Worm (Caenorhabditis elegans): ENCODE measurements around the gene gmeb-2.

DNA sequence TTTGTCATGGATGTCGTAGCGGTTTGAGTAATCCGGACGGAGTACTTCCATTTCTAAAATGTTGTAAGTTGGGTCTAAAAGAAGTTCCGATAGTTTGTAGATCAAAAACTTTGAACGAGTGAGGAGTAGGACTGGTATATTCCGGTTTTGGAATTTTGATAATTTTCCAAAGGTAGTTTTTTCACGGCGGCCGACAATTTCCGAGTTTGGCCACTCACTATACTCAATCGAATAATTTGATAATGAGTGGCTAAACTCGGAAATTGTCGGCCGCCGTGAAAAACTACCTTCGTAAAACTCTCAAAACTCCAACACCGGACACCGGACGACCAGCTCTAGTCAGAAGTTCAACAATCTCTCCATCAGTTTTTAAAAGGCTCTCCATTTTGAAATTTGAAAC is 34.6 kb upstream of the gmeb-2 start:
- TF ChIP-seq nhr-90 (tag; optimal IDR thresholded peaks at IDR 0.05) (no peak), mcd-1 (GFP tag; IDR thresholded peaks at IDR 0.05) (no peak), hrde-1 (tag; optimal IDR thresholded peaks at IDR 0.05; ENCODE audit: borderline replicate concordance) (no peak), F57A8.1 (GFP tag; optimal IDR thresholded peaks at IDR 0.05) (no peak), F49E8.2 (tag; optimal IDR thresholded peaks at IDR 0.05; ENCODE audit: insufficient read depth) (no peak), mel-28 (tag; optimal IDR thresholded peaks at IDR 0.05; ENCODE audit: borderline replicate concordance) (no peak), egl-44 (GFP tag; IDR thresholded peaks at IDR 0.05) (no peak), Y67H2A.10 (GFP tag; conservative IDR thresholded peaks at IDR 0.05) (no peak), bed-2 (GFP tag; IDR thresholded peaks at IDR 0.05) (no peak), rec-8 (tag; optimal IDR thresholded peaks at IDR 0.05) (no peak)

Measured in whole organism, young adult.